Worm (Caenorhabditis elegans) whole organism, L2 larva: ENCODE measurements around the gene F35G2.3.

ENCODE experiments used
- C34F6.9 ChIP-seq: fragments of 150-350 bp; optimal IDR thresholded peaks from 2 replicates; lab custom pipeline; 2014; ENCODE audit warnings: missing biosample characterization, missing genetic modification characterization
- R02D3.7 ChIP-seq: fragments of 150-350 bp; optimal IDR thresholded peaks from 2 replicates; lab custom pipeline; 2014; ENCODE audit warnings: missing biosample characterization, missing genetic modification characterization
- Y55F3AM.14 ChIP-seq: fragments of 200-800 bp; sonication (Bioruptor generic); optimal IDR thresholded peaks from 2 replicates; lab custom pipeline; 2018; ENCODE audit warnings: mild to moderate bottlenecking, missing genetic modification characterization, missing compliant biosample characterization
- ZK546.5 ChIP-seq: sonication (generic microtip); optimal IDR thresholded peaks from 2 replicates; lab custom pipeline; 2017; ENCODE audit warnings: missing biosample characterization, missing genetic modification characterization
- alr-1 ChIP-seq: fragments of 150-350 bp; optimal IDR thresholded peaks from 2 replicates; lab custom pipeline; 2014; ENCODE audit warnings: missing biosample characterization, missing genetic modification characterization
- ama-1 ChIP-seq: fragments of 150-350 bp; optimal IDR thresholded peaks from 2 replicates; lab custom pipeline; 2018; ENCODE audit warnings: inconsistent platforms
- ceh-16 ChIP-seq: fragments of 150-350 bp; optimal IDR thresholded peaks from 2 replicates; lab custom pipeline; 2014; ENCODE audit warnings: missing biosample characterization, missing genetic modification characterization
- ceh-82 ChIP-seq: fragments of 150-350 bp; optimal IDR thresholded peaks from 2 replicates; lab custom pipeline; 2014; ENCODE audit warnings: missing biosample characterization, missing genetic modification characterization
- dmd-4 ChIP-seq: sonication (generic microtip); optimal IDR thresholded peaks from 2 replicates; lab custom pipeline; 2017; ENCODE audit warnings: missing biosample characterization, missing genetic modification characterization
- egl-27 ChIP-seq: sonication (generic microtip); optimal IDR thresholded peaks from 3 replicates; lab custom pipeline; 2017; ENCODE audit warnings: missing biosample characterization, missing genetic modification reagents, missing genetic modification characterization
- elt-3 ChIP-seq: sonication (generic microtip); optimal IDR thresholded peaks from 2 replicates; lab custom pipeline; 2017; ENCODE audit warnings: missing biosample characterization, missing genetic modification characterization
- fos-1 ChIP-seq: fragments of 150-350 bp; optimal IDR thresholded peaks from 2 replicates; lab custom pipeline; 2014; ENCODE audit warnings: missing biosample characterization, missing genetic modification characterization
- gmeb-1 ChIP-seq: fragments of 150-350 bp; optimal IDR thresholded peaks from 2 replicates; lab custom pipeline; 2014; ENCODE audit warnings: missing biosample characterization, missing genetic modification characterization
- lin-11 ChIP-seq: fragments of 150-350 bp; sonication (generic microtip); optimal IDR thresholded peaks from 2 replicates; lab custom pipeline; 2014; ENCODE audit warnings: missing biosample characterization, missing genetic modification characterization, inconsistent platforms, mixed read lengths
- lin-13 ChIP-seq: fragments of 150-350 bp; optimal IDR thresholded peaks from 2 replicates; lab custom pipeline; 2014; ENCODE audit warnings: missing biosample characterization, missing genetic modification reagents, missing genetic modification characterization
- lsy-2 ChIP-seq, 2 experiments: fragments of 150-350 bp in 1 of 2; sonication (generic microtip) in 1 of 2; optimal IDR thresholded peaks; 2 replicates each; lab custom pipeline; 2014 to 2017; ENCODE audit warnings: missing biosample characterization in 2 of 2, missing genetic modification characterization in 2 of 2
- mab-5 ChIP-seq: fragments of 150-350 bp; optimal IDR thresholded peaks from 2 replicates; lab custom pipeline; 2014; ENCODE audit warnings: missing biosample characterization, missing genetic modification characterization
- nhr-10 ChIP-seq: sonication (generic microtip); optimal IDR thresholded peaks from 2 replicates; lab custom pipeline; 2017; ENCODE audit warnings: missing biosample characterization, missing genetic modification characterization
- nhr-12 ChIP-seq: fragments of 150-350 bp; optimal IDR thresholded peaks from 2 replicates; lab custom pipeline; 2014; ENCODE audit warnings: missing biosample characterization, missing genetic modification characterization
- nhr-129 ChIP-seq: fragments of 150-350 bp; optimal IDR thresholded peaks from 2 replicates; lab custom pipeline; 2014; ENCODE audit warnings: missing biosample characterization, missing genetic modification characterization
- nhr-21 ChIP-seq: fragments of 150-350 bp; optimal IDR thresholded peaks from 2 replicates; lab custom pipeline; 2014; ENCODE audit warnings: missing biosample characterization, missing genetic modification characterization
- nhr-23 ChIP-seq: fragments of 150-350 bp; optimal IDR thresholded peaks from 2 replicates; lab custom pipeline; 2014; ENCODE audit warnings: missing biosample characterization, missing genetic modification reagents, missing genetic modification characterization
- nhr-25 ChIP-seq: fragments of 150-350 bp; sonication (generic microtip); optimal IDR thresholded peaks from 3 replicates; lab custom pipeline; 2014; ENCODE audit warnings: missing biosample characterization, missing genetic modification characterization
- peb-1 ChIP-seq: fragments of 150-350 bp; optimal IDR thresholded peaks from 2 replicates; lab custom pipeline; 2014; ENCODE audit warnings: missing biosample characterization, missing genetic modification characterization
- sem-4 ChIP-seq: fragments of 150-350 bp; optimal IDR thresholded peaks from 2 replicates; lab custom pipeline; 2014; ENCODE audit warnings: missing biosample characterization, missing genetic modification reagents, missing genetic modification characterization
- snpc-4 ChIP-seq: fragments of 150-350 bp; optimal IDR thresholded peaks from 2 replicates; lab custom pipeline; 2014; ENCODE audit warnings: missing biosample characterization, missing genetic modification characterization
- unc-55 ChIP-seq: fragments of 150-350 bp; sonication (generic microtip); optimal IDR thresholded peaks from 3 replicates; lab custom pipeline; 2014; ENCODE audit warnings: missing biosample characterization, missing genetic modification reagents, missing genetic modification characterization
- unc-62 ChIP-seq: fragments of 150-350 bp; optimal IDR thresholded peaks from 2 replicates; lab custom pipeline; 2014; ENCODE audit warnings: missing biosample characterization, missing genetic modification reagents, missing genetic modification characterization
- zag-1 ChIP-seq: fragments of 150-350 bp; optimal IDR thresholded peaks from 2 replicates; lab custom pipeline; 2014; ENCODE audit warnings: missing biosample characterization, missing genetic modification characterization
- ztf-11 ChIP-seq: sonication (generic microtip); optimal IDR thresholded peaks from 2 replicates; lab custom pipeline; 2017; ENCODE audit warnings: missing biosample characterization, missing genetic modification characterization
- ztf-4 ChIP-seq: fragments of 150-350 bp; optimal IDR thresholded peaks from 2 replicates; lab custom pipeline; 2014; ENCODE audit warnings: missing biosample characterization, missing genetic modification characterization

F35G2.3 gene

DNA sequence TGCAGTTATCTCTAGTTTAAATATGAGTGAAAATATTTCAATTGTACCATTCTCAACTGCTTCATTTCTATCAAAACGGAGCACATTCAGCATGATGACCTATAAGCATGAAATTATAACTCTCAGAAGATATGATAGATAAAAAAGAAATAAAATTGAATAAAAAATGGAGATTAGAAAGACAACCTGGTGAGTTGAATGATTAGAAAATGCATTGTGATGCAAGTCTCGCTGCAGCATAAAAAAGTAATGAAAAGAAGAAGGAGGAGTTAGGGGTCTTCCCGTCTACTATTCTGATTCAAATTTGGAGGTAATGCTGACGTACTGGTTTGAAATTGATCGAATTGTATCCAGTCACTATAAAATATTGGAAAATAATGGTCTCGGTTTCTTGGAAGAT lies 35.3 kb downstream of the F35G2.3 start, which contains the start of gene sre-15:
TSS of gene sre-15 (minus strand) at position 101 of the 400 bp plus-strand sequence.
- TF ChIP-seq zag-1 (tag; lab: Kevin White, UChicago), result no peak
- TF ChIP-seq ceh-16 (tag; lab: Kevin White, UChicago), result no peak
- no peak for TF ChIP-seq snpc-4 (tag; lab: Kevin White, UChicago)
- TF ChIP-seq nhr-12 (tag; lab: Kevin White, UChicago), result no peak
- no peak for TF ChIP-seq ama-1 (lab: Kevin White, UChicago)
- no peak for TF ChIP-seq elt-3 (tag; lab: Kevin White, UChicago)
- no peak for TF ChIP-seq dmd-4 (tag; lab: Kevin White, UChicago)
- TF ChIP-seq nhr-129 (tag; lab: Kevin White, UChicago), result no peak
- no peak for TF ChIP-seq nhr-25 (tag; lab: Kevin White, UChicago)
- no peak for TF ChIP-seq ZK546.5 (tag; lab: Kevin White, UChicago)
- no peak for TF ChIP-seq Y55F3AM.14 (GFP tag; lab: Kevin White, UChicago)
- no peak for TF ChIP-seq nhr-21 (tag; lab: Kevin White, UChicago)
- no peak for TF ChIP-seq peb-1 (tag; lab: Kevin White, UChicago)
- TF ChIP-seq alr-1 (tag; lab: Kevin White, UChicago), result no peak
- TF ChIP-seq ceh-82 (tag; lab: Kevin White, UChicago), result no peak
- no peak for TF ChIP-seq lin-13 (GFP tag; lab: Kevin White, UChicago)
- TF ChIP-seq unc-62, result no peak

DNA sequence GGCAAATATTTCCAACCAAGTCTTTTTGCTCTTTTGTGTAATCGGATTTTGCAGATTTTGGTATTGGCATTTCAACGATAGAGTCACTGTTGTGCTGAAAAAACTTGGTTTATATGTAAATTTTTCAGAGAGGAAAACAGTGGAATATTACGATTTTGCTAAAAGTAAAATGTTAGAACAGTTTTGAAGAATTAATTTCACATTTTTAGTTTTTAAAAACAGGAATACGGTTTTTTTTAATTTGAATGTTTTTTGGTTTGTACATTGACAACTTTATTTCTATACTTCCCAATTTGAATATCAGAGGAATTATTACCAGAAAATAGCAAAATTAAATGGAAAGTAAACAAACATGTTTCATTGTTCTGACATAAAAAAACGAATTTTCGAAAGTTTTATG lies 43.2 kb downstream of the F35G2.3 start, which contains the start of gene dnj-26:
TSS of gene dnj-26 (minus strand) at position 101 of the 400 bp plus-strand sequence.
- TF ChIP-seq fos-1 (tag; lab: Kevin White, UChicago), result no peak
- no peak for TF ChIP-seq nhr-10 (tag; lab: Kevin White, UChicago)
- no peak for TF ChIP-seq ama-1 (lab: Kevin White, UChicago)
- TF ChIP-seq lin-11 (tag; lab: Kevin White, UChicago), result no peak
- no peak for TF ChIP-seq lsy-2 (tag; optimal IDR thresholded peaks at IDR 0.05; lab: Kevin White, UChicago)
- no peak for TF ChIP-seq R02D3.7
- TF ChIP-seq ztf-4 (tag; lab: Kevin White, UChicago), result no peak
- TF ChIP-seq gmeb-1 (tag; lab: Kevin White, UChicago), result no peak
- no peak for TF ChIP-seq nhr-12 (tag; lab: Kevin White, UChicago)
- no peak for TF ChIP-seq nhr-21 (tag; lab: Kevin White, UChicago)
- no peak for TF ChIP-seq alr-1 (tag; lab: Kevin White, UChicago)
- TF ChIP-seq nhr-25 (tag; lab: Kevin White, UChicago), result no peak
- TF ChIP-seq nhr-23, result no peak

DNA sequence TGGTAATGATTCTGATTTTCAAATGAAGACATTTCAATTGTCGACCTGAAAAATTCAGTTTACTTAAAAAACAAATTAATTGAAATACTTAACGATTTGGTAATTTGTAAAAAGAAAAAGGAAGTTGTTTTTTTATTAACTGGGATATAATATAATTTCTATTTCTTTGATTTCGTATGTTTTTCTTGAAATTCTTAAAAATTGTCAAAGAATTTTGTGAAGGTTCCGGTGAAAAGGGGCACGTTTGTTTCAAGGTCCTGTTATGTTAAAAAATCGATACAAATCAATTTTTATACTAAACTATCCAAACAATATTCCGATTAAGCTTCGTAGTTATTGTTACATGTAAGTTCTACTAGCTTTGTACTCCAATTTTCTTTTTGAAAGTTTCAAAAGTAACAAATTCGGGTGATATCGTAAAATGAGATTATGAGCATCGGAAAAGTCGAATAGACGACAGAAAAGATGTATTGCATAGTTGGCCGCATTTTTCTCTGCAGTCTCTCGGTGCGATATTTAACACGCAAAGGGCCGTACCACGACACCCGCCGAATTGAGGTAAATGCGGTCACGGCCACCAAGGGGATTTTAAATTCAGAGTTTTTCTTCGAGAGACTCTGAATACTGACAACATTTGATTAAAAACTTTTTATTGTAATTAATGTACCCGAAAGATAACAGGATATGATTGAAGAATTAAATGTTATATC lies 49.9 kb downstream of the F35G2.3 start, which contains the start of gene Y39C12A.9:
TSS of gene Y39C12A.9 (minus strand) at position 51 of the 710 bp plus-strand sequence.
- TF ChIP-seq lsy-2 (tag; optimal IDR thresholded peaks at IDR 0.05; lab: Kevin White, UChicago) (peak in 1 of 2 experiments; percentile 33), C34F6.9 (tag; lab: Kevin White, UChicago) (peak; percentile 1), unc-55 (peak; percentile 14), nhr-129 (tag; lab: Kevin White, UChicago) (peak; percentile 64), nhr-12 (tag; lab: Kevin White, UChicago) (no peak), ztf-11 (tag; lab: Kevin White, UChicago) (no peak), mab-5 (tag; lab: Kevin White, UChicago) (no peak), egl-27 (no peak), sem-4 (tag; lab: Kevin White, UChicago) (no peak)
